Worm (Caenorhabditis elegans) whole organism, young adult: Measurements from ENCODE around the gene srx-31.

Source experiments
- B0035.1 ChIP-seq: sonication (generic microtip); optimal IDR thresholded peaks from 2 replicates; lab custom pipeline; 2016; ENCODE audit warnings: missing genetic modification characterization, mild to moderate bottlenecking, missing compliant biosample characterization, missing genotype, missing genetic modification reagents
- ekl-4 ChIP-seq: fragments of 200-800 bp; sonication (Bioruptor generic); IDR thresholded peaks from 2 replicates; pipeline ENCODE4 v1.3.6; 2022; ENCODE audit warnings: missing genetic modification reagents, missing genetic modification characterization, missing compliant biosample characterization
- madf-6 ChIP-seq: fragments of 200-800 bp; sonication (Bioruptor generic); IDR thresholded peaks from 2 replicates; pipeline ENCODE4 v1.3.6; 2022; ENCODE audit warnings: missing genetic modification reagents, missing genetic modification characterization, missing compliant biosample characterization
- madf-8 ChIP-seq: fragments of 200-800 bp; sonication (Bioruptor generic); conservative IDR thresholded peaks from 2 replicates; pipeline ENCODE4 v1.3.6; 2022; ENCODE audit warnings: missing genetic modification reagents, missing genetic modification characterization, missing compliant biosample characterization
- pha-4 ChIP-seq: fragments of 150-350 bp; sonication (generic microtip); optimal IDR thresholded peaks from 2 replicates; lab custom pipeline; 2014; ENCODE audit warnings: missing biosample characterization, missing genetic modification reagents, missing genetic modification characterization
- ztf-26 ChIP-seq: sonication (generic microtip); optimal IDR thresholded peaks from 2 replicates; lab custom pipeline; 2017; ENCODE audit warnings: missing genetic modification characterization, missing compliant biosample characterization

- TF ChIP-seq ztf-26 (tag; lab: Kevin White, UChicago) (no peak), ekl-4 (GFP tag; lab: Robert Waterston, UW) (no peak), madf-8 (no peak), madf-6 (GFP tag; lab: Robert Waterston, UW) (no peak), pha-4 (tag; lab: Kevin White, UChicago) (no peak), B0035.1 (tag; lab: Kevin White, UChicago) (no peak)
These were observed 5.6 kb downstream of the srx-31 start, which contains the start of gene R13D11.1 for ce11 chrV:817182-817581.
